Fruit fly (Drosophila melanogaster) Kc167 (cell line): ENCODE results near the gene CG18557.

Experiments used
- Myc ChIP-seq: fragments of >200 bp; optimal IDR thresholded peaks from 2 replicates; lab custom pipeline; 2017; ENCODE audit warnings: missing external identifiers
- h ChIP-seq: fragments of >200 bp; optimal IDR thresholded peaks from 3 replicates; lab custom pipeline; 2018; ENCODE audit warnings: missing external identifiers
- insv ChIP-seq: fragments of >200 bp; optimal IDR thresholded peaks from 3 replicates; lab custom pipeline; 2018; ENCODE audit warnings: missing external identifiers
- psq ChIP-seq: fragments of >200 bp; optimal IDR thresholded peaks from 2 replicates; lab custom pipeline; 2017; ENCODE audit warnings: missing external identifiers
- ttk ChIP-seq: sonication (Bioruptor generic); optimal IDR thresholded peaks from 2 replicates; lab custom pipeline; 2017; ENCODE audit warnings: missing external identifiers

DNA sequence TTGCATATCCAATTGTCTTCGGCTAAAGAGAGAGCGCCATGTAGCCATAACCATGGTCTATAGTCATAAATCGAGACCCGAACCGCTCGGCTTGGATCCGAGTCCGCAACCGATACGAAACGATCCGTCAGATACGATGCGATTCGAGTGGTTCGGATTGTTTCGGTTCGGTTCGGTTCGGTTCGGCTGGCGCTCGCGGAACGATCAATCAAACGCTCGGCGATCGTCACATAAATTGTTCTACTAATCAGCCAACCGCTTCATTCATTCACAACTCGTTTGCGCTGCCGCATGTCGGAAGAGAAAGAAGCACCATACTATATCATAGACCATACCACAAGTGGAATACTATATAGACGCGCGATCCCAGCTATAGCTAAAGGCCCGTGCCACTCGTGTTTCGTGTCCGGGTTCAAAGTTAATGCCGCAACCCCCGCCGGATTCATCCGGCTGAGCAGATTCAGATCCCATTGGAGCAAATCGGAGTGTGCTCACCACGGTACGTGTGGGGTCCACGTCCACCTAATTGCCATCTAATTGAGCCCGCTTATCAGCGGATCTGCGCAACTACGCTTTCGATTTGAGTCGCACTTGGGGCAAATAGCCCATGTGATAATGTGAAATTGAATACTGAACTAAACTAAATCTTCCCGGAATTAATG, 37.4 kb downstream of the CG18557 start:
- TF ChIP-seq h (lab: Kevin White, UChicago) (no peak), Myc (lab: Kevin White, UChicago) (no peak), insv (lab: Kevin White, UChicago) (no peak), psq (lab: Kevin White, UChicago) (no peak), ttk (lab: Kevin White, UChicago) (no peak)
